Fruit fly (Drosophila melanogaster): ENCODE data around the gene Scsalpha1.

The Scsalpha1 gene

DNA sequence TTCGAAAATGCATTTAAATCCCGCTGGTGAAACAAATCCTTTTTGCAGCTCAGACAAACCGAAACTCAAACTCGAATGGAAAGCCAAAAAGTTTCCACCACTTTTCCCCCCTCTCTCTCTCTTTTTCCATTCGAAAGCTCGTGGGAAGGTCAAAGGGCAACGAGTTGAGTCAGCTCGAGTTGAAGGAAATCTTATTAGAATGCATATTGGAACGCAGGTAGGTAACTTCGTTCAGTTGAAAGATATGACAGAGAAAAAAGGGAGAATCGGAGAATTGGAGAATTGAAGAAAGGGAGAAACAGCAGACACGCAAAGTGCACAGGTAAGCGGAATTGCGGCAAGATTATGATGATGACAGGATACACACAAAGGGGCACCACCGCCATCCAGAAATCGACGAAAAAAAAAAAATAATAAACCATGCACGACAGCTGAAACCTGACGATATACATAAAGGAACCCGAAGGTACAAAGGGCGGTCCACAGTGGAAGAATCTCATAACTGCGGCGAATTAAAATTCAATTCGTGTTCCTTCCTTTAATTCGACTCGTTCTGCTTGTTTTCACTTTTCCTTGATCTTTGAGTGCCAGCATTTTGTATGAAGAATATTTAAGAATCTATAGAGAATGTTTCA is 31.3 kb upstream of the Scsalpha1 start (continued):
- peak in 1 of 2 experiments; percentile 92 for TF ChIP-seq insv (GFP tag; optimal IDR thresholded peaks at IDR 0.05)
- TF ChIP-seq hth (optimal IDR thresholded peaks at IDR 0.05), result no peak
- no peak for TF ChIP-seq toy (GFP tag; IDR thresholded peaks at IDR 0.05)
- peak; percentile 9 for TF ChIP-seq kni (GFP tag; optimal IDR thresholded peaks at IDR 0.05)

DNA sequence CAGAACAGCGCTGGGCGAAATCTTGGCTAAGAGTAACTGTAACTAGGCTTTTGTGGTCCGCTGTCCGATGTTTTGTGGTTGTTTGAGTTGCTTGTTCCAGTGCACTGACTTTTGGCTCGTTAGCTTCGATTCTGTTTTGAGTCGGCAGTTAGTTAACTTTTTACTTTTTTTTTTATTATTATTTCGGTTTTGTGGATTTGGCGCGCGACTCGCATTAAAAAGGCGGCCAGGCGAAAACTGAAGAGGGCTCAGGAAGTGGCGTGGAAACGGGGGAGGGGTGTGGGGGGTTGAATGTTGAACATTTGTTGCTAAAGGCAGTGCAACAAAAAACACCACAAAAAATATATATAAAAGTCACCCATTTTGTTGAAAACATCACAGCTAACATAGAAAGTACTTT is 30.6 kb upstream of the Scsalpha1 start:
- TF ChIP-seq CG18476 (GFP tag; optimal IDR thresholded peaks at IDR 0.05) (no peak), Ets65A (GFP tag) (peak; percentile 84), crol (GFP tag; IDR thresholded peaks at IDR 0.05) (peak; percentile 24), sens (GFP tag) (peak; percentile 72)

DNA sequence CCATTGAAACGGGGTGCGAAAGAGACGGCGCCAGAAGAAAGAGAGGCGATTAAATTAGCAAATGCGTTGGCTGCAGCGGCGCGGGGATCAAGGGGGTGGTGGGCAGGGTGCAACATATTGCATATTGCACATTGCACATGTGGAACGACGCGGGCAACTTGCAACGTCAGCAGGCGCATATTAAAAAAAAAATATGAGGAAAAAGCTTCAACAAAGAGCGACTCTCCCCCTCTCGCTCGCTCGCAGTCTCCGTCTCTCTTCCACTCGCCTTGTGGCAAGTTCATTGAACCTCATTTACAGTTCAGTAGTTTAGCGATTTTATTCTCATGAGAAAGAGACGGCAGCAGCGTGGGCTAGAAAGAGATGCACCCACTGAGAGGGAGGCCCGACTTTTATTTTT is 30.0 kb upstream of the Scsalpha1 start:
- peak; percentile 9; the same call in 1 of the 3 replicates for TF ChIP-seq HLH4C (GFP tag; IDR thresholded peaks at IDR 0.05; ENCODE audit: partially characterized antibody)
- no peak for TF ChIP-seq CG10543 (GFP tag; optimal IDR thresholded peaks at IDR 0.05)
- peak; percentile 54 for TF ChIP-seq CG1832 (GFP tag; optimal IDR thresholded peaks at IDR 0.05)
- TF ChIP-seq nom (GFP tag; optimal IDR thresholded peaks at IDR 0.05), result peak; percentile 28
- 0 out of 2 replicates have a peak, but pooled peaks have one; percentile 17 for TF ChIP-seq vvl (GFP tag; IDR thresholded peaks at IDR 0.05)
- peak; percentile 16 for TF ChIP-seq Med (GFP tag)

DNA sequence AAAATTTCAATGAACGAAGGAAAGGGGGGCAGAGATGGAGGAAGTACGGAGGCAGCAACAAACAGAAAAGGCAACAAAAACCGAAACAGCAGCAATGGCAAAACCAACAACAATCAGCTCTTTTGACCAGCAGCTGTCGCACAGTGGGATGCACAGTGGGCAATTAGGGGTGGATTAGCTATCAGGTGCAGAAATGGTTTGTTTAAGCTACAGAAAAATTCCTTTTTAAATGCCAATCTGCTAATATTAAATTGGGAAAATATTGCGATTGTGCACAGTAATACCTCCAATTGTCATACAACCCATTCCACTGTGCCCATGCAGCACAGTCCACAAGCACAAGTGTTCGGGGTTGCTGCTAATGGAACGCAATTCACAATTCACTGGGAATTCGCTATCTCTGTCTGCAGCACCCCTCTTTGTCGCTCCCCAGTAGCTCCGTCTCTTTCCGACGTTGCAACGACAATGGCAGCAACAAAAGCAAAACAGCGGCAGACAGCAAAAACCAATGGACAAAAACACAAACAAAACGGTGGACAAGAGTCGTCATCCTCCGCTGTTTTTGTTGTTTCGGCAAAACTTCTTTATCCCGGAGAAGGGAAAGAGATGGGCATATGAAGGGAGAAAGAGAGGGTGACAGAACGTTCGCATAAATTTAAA is 28.9 kb upstream of the Scsalpha1 start:
- TF ChIP-seq CG10654 (GFP tag; optimal IDR thresholded peaks at IDR 0.05) (peak; percentile 88), Sin3A (optimal IDR thresholded peaks at IDR 0.05) (no peak), dimm (GFP tag; IDR thresholded peaks at IDR 0.05) (peak; percentile 94), unpg (GFP tag; optimal IDR thresholded peaks at IDR 0.05) (peak; percentile 96), Gug (GFP tag; IDR thresholded peaks at IDR 0.05) (peak; percentile 97), CG7745 (tag; optimal IDR thresholded peaks at IDR 0.05) (peak; percentile 50), maf-S (GFP tag; optimal IDR thresholded peaks at IDR 0.05) (peak; percentile 91), Aef1 (GFP tag; IDR thresholded peaks at IDR 0.05) (peak; percentile 94), hth (optimal IDR thresholded peaks at IDR 0.05) (no peak), CG1529 (GFP tag; optimal IDR thresholded peaks at IDR 0.05) (peak; percentile 92), dm (GFP tag; optimal IDR thresholded peaks at IDR 0.05) (peak; percentile 89), hbn (GFP tag; IDR thresholded peaks at IDR 0.05; ENCODE audit: partially characterized antibody) (no peak), CG5953 (GFP tag; IDR thresholded peaks at IDR 0.05) (peak; percentile 95), seq (GFP tag; IDR thresholded peaks at IDR 0.05) (peak; percentile 97), Scr (GFP tag; IDR thresholded peaks at IDR 0.05; ENCODE audit: partially characterized antibody) (0 out of 2 replicates have a peak, but pooled peaks have one; percentile 29), CG10366 (GFP tag; IDR thresholded peaks at IDR 0.05) (peak; percentile 96), CG42726 (GFP tag; IDR thresholded peaks at IDR 0.05; ENCODE audit: partially characterized antibody) (no peak), slou (GFP tag; optimal IDR thresholded peaks at IDR 0.05) (peak; percentile 85), dysf (GFP tag; IDR thresholded peaks at IDR 0.05) (peak; percentile 96), zen (tag; optimal IDR thresholded peaks at IDR 0.05) (peak; percentile 87), Ets65A (GFP tag) (peak; percentile 99), fru (optimal IDR thresholded peaks at IDR 0.05) (no peak), Asciz (GFP tag; optimal IDR thresholded peaks at IDR 0.05) (peak; percentile 77), CG12104 (GFP tag; optimal IDR thresholded peaks at IDR 0.05) (peak; percentile 57), CG4854 (GFP tag; optimal IDR thresholded peaks at IDR 0.05) (peak; percentile 55), otp (GFP tag; IDR thresholded peaks at IDR 0.05) (peak; percentile 97), ssp (GFP tag; IDR thresholded peaks at IDR 0.05) (peak; percentile 89), prd (optimal IDR thresholded peaks at IDR 0.05) (no peak), prd (GFP tag; IDR thresholded peaks at IDR 0.05) (peak; percentile 99), sob (GFP tag; IDR thresholded peaks at IDR 0.05) (peak; percentile 94), tll (GFP tag; optimal IDR thresholded peaks at IDR 0.05) (peak in 1 of 2 experiments; percentile 58), cad (GFP tag; optimal IDR thresholded peaks at IDR 0.05) (no peak), CG3847 (GFP tag; IDR thresholded peaks at IDR 0.05) (peak; percentile 87)

Data from whole organism, embryonic.